Fruit fly (Drosophila melanogaster): ENCODE measurements around the gene Gdap1.

Gene Gdap1

dm6 chr3L:5145814-5146244, 4.1 kb downstream of the Gdap1 start, which contains the start of the genes Fitm and AlaRS-m (continued):
- TF ChIP-seq CG2120 (GFP tag; optimal IDR thresholded peaks at IDR 0.05) (no peak), crp (GFP tag; optimal IDR thresholded peaks at IDR 0.05) (peak; percentile 88 to 98), sd (tag; optimal IDR thresholded peaks at IDR 0.05) (peak; percentile 96), Hr78 (GFP tag; optimal IDR thresholded peaks at IDR 0.05) (peak in 1 of 2 experiments; percentile 99), ken (GFP tag; IDR thresholded peaks at IDR 0.05) (no peak), insv (GFP tag; optimal IDR thresholded peaks at IDR 0.05) (peak; percentile 92 to 98), Sin3A (optimal IDR thresholded peaks at IDR 0.05) (peak; percentile 46), D19A (tag; optimal IDR thresholded peaks at IDR 0.05) (no peak), Dp (GFP tag; optimal IDR thresholded peaks at IDR 0.05) (peak; percentile 55), CG15514 (GFP tag; optimal IDR thresholded peaks at IDR 0.05) (peak; percentile 63), Blimp-1 (GFP tag; optimal IDR thresholded peaks at IDR 0.05) (peak; percentile 99), Opbp (GFP tag; IDR thresholded peaks at IDR 0.05; ENCODE audit: partially characterized antibody) (0 out of 3 replicates have a peak, but pooled peaks have one; percentile 8), unc-4 (GFP tag; IDR thresholded peaks at IDR 0.05; ENCODE audit: partially characterized antibody) (0 out of 2 replicates have a peak, but pooled peaks have one; percentile 25), hbn (GFP tag; IDR thresholded peaks at IDR 0.05; ENCODE audit: partially characterized antibody) (0 out of 2 replicates have a peak, but pooled peaks have one; percentile 29), CG33557 (GFP tag; optimal IDR thresholded peaks at IDR 0.05) (peak; percentile 7), gt (GFP tag; IDR thresholded peaks at IDR 0.05) (no peak), CG10366 (GFP tag; IDR thresholded peaks at IDR 0.05) (no peak), Pdp1 (GFP tag; optimal IDR thresholded peaks at IDR 0.05) (peak in 1 of 2 experiments; percentile 2), scrt (GFP tag; optimal IDR thresholded peaks at IDR 0.05) (peak; percentile 88), Bgb (GFP tag; IDR thresholded peaks at IDR 0.05; ENCODE audit: partially characterized antibody) (peak; percentile 45; the same call in 1 of the 2 replicates), kni (GFP tag; optimal IDR thresholded peaks at IDR 0.05) (peak; percentile 72), CG15601 (tag; optimal IDR thresholded peaks at IDR 0.05) (no peak), E2f2 (GFP tag; IDR thresholded peaks at IDR 0.05) (peak; percentile 60), CG2199 (GFP tag; IDR thresholded peaks at IDR 0.05) (no peak), CG2202 (tag; optimal IDR thresholded peaks at IDR 0.05) (no peak)

DNA sequence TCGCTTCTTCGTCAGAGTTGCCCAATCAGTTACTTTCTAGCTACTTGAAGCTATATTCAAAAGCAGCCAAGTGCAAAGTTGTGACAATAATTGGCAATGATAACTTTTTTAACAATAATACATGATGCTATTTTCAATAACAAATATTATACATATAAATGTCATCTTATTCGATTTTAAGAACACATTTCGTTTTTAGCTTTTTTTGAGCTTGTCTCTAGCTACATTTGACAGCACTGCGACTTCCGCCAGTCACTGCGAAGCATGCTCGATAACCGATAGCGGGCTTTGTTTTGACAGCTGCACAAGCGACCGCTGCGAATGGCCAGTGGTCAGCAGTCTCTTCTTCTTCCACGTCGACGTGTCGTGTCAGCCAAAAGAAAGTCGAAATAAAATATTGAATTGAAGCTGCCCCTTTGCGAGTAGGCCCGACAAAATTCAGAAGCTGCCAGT, 10.6 kb downstream of the Gdap1 start, which contains the start of the genes Gen and Srp54k:
Gene Gen, minus strand, starts transcription at position 23 of the 453 bp plus-strand sequence.
Gene Srp54k, plus strand, starts transcription at position 325 of the 453 bp plus-strand sequence.
- TF ChIP-seq Mad (GFP tag; optimal IDR thresholded peaks at IDR 0.05): peak; percentile 52
- TF ChIP-seq ken (GFP tag; IDR thresholded peaks at IDR 0.05): no peak
- TF ChIP-seq slou (GFP tag; optimal IDR thresholded peaks at IDR 0.05): peak; percentile 8
- no peak for TF ChIP-seq Bteb2 (GFP tag; optimal IDR thresholded peaks at IDR 0.05)
- peak; percentile 35 for TF ChIP-seq Chrac-16 (GFP tag; optimal IDR thresholded peaks at IDR 0.05)
- TF ChIP-seq Dll (GFP tag; IDR thresholded peaks at IDR 0.05; ENCODE audit: partially characterized antibody): peak; percentile 48; the same call in 2 of the 4 replicates
- TF ChIP-seq CG2202 (tag; optimal IDR thresholded peaks at IDR 0.05): no peak
- TF ChIP-seq ATbp (GFP tag; optimal IDR thresholded peaks at IDR 0.05): no peak
- no peak for TF ChIP-seq bigmax (GFP tag; optimal IDR thresholded peaks at IDR 0.05)
- TF ChIP-seq Vsx1 (GFP tag; optimal IDR thresholded peaks at IDR 0.05): no peak
- no peak for TF ChIP-seq CG13894 (tag; optimal IDR thresholded peaks at IDR 0.05)
- no peak for TF ChIP-seq CG1529 (GFP tag; optimal IDR thresholded peaks at IDR 0.05)
- no peak for TF ChIP-seq CG10267 (tag; optimal IDR thresholded peaks at IDR 0.05)
- peak; percentile 34; the same call in 1 of the 2 replicates for TF ChIP-seq onecut (GFP tag; IDR thresholded peaks at IDR 0.05)
- no peak for TF ChIP-seq CG12071 (GFP tag; optimal IDR thresholded peaks at IDR 0.05)
- no peak for TF ChIP-seq wor (GFP tag; IDR thresholded peaks at IDR 0.05)
- TF ChIP-seq stwl (tag; optimal IDR thresholded peaks at IDR 0.05): peak; percentile 69
- no peak for TF ChIP-seq crc (GFP tag; optimal IDR thresholded peaks at IDR 0.05)
- TF ChIP-seq Ada2b (GFP tag; IDR thresholded peaks at IDR 0.05): peak; percentile 13; the same call in 1 of the 2 replicates
- TF ChIP-seq CG15479 (GFP tag; optimal IDR thresholded peaks at IDR 0.05): no peak
- peak; percentile 48 for TF ChIP-seq bcd (GFP tag; optimal IDR thresholded peaks at IDR 0.05)
- no peak for TF ChIP-seq BtbVII (GFP tag; optimal IDR thresholded peaks at IDR 0.05)
- TF ChIP-seq E2f2 (GFP tag; IDR thresholded peaks at IDR 0.05): peak; percentile 81
- TF ChIP-seq az2 (GFP tag; optimal IDR thresholded peaks at IDR 0.05): peak; percentile 21
- TF ChIP-seq Doc3 (GFP tag; IDR thresholded peaks at IDR 0.05; ENCODE audit: partially characterized antibody): no peak
- peak; percentile 55 for TF ChIP-seq Ptx1 (GFP tag; IDR thresholded peaks at IDR 0.05)

Measured in whole organism, embryonic.